Worm (Caenorhabditis elegans): ENCODE results near the gene kcc-2.

DNA sequence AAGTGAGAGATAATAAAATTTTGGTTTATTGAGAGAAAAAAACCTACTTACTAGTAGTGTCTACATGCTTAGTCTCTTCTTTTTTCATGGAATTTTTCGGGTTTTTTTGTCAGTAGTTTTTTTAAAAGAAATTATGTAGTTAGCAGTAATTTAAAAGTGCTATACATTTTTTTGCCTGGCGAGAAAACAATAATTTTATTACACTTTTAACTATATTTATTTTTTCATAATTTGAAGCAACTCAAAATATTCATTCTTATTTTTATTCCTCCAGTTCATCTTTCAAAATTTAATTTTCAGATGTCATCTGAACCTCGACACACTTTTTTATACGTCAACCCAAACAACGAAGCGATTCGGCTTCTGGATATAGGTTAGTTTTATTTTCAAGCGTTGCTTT lies at the start of gene kcc-2:
- TF ChIP-seq ztf-4 (tag; optimal IDR thresholded peaks at IDR 0.05), result no peak
- no peak for TF ChIP-seq unc-62 (GFP tag; optimal IDR thresholded peaks at IDR 0.05)
- TF ChIP-seq elt-1 (tag; optimal IDR thresholded peaks at IDR 0.05), result no peak

Data from whole organism, L2 larva.